Worm (Caenorhabditis elegans): ENCODE results near the gene pals-21.
"Not testable (repeated sequence)": the region's sequence is repeated elsewhere in the genome, so short reads cannot be mapped to it uniquely, and the experiment has no call there.

pals-21 gene

ce11 chrIII:1391752-1392151 is 11.3 kb upstream of the pals-21 start, which contains the start of gene pals-17:
Gene pals-17, minus strand, starts transcription at chrIII:1391852.
- TF ChIP-seq elt-3 (tag; optimal IDR thresholded peaks at IDR 0.05), result no peak
- no peak for TF ChIP-seq nhr-25 (tag; optimal IDR thresholded peaks at IDR 0.05)
- TF ChIP-seq mdl-1 (tag; optimal IDR thresholded peaks at IDR 0.05), result no peak
- no peak for TF ChIP-seq mab-5 (tag; optimal IDR thresholded peaks at IDR 0.05)

- TF ChIP-seq sma-9 (GFP tag; optimal IDR thresholded peaks at IDR 0.05) (peak; percentile 37), sma-9 (tag; optimal IDR thresholded peaks at IDR 0.05) (no peak), fos-1 (tag; optimal IDR thresholded peaks at IDR 0.05) (peak; percentile 98), aly-2 (tag; optimal IDR thresholded peaks at IDR 0.05) (no peak), mbf-1 (tag; optimal IDR thresholded peaks at IDR 0.05) (no peak), zag-1 (tag; optimal IDR thresholded peaks at IDR 0.05) (no peak), nhr-21 (tag; optimal IDR thresholded peaks at IDR 0.05) (no peak), crh-2 (tag; optimal IDR thresholded peaks at IDR 0.05) (peak; percentile 10), snpc-4 (tag; optimal IDR thresholded peaks at IDR 0.05) (no peak), F13H6.1 (tag; optimal IDR thresholded peaks at IDR 0.05) (no peak)
Measured at ce11 chrIII:1389988-1390387, 9.6 kb upstream of the pals-21 start.

- TF ChIP-seq fos-1 (tag; optimal IDR thresholded peaks at IDR 0.05) (peak; percentile 67), unc-55 (GFP tag; optimal IDR thresholded peaks at IDR 0.05) (no peak), zag-1 (tag; optimal IDR thresholded peaks at IDR 0.05) (no peak), ztf-1 (GFP tag; conservative IDR thresholded peaks at IDR 0.05) (no peak)
Measured at ce11 chrIII:1388274-1389058, 8.0 kb upstream of the pals-21 start, which contains the start of gene pals-20. Gene pals-20, minus strand, starts transcription at chrIII:1388324.

- TF ChIP-seq elt-1 (tag; optimal IDR thresholded peaks at IDR 0.05) (no peak), fos-1 (tag; optimal IDR thresholded peaks at IDR 0.05) (peak; percentile 32), nhr-11 (tag; optimal IDR thresholded peaks at IDR 0.05) (no peak)
Measured at ce11 chrIII:1384694-1385093, 4.3 kb upstream of the pals-21 start.

ce11 chrIII:1384092-1384491 is 3.7 kb upstream of the pals-21 start, which contains the start of the genes fbxa-138 and Y82E9BR.5:
Gene fbxa-138, minus strand, starts transcription at chrIII:1384252.
Gene Y82E9BR.5, plus strand, starts transcription at chrIII:1384370.
- TF ChIP-seq fos-1 (tag; optimal IDR thresholded peaks at IDR 0.05) (peak; percentile 87), unc-62 (GFP tag; optimal IDR thresholded peaks at IDR 0.05) (no peak), gmeb-1 (tag; optimal IDR thresholded peaks at IDR 0.05) (peak; percentile 4)

ce11 chrIII:1383483-1383882 is 3.0 kb upstream of the pals-21 start:
- TF ChIP-seq nhr-21 (tag; optimal IDR thresholded peaks at IDR 0.05) (no peak), C34F6.9 (tag; optimal IDR thresholded peaks at IDR 0.05) (no peak)

- not testable (repeated sequence) for TF ChIP-seq peb-1, ztf-11, sem-4 (tag; optimal IDR thresholded peaks at IDR 0.05)
Measured at ce11 chrIII:1377903-1378302, 2.5 kb downstream of the pals-21 start, which contains the start of gene pals-40. Gene pals-40, minus strand, starts transcription at chrIII:1378003.

ce11 chrIII:1375491-1375890 is 4.9 kb downstream of the pals-21 start, which contains the start of gene Y82E9BR.10:
Gene Y82E9BR.10, minus strand, starts transcription at chrIII:1375591.
- not testable (repeated sequence) for TF ChIP-seq alr-1, lsy-2, snpc-4 (tag; optimal IDR thresholded peaks at IDR 0.05)
